Worm (Caenorhabditis elegans): ENCODE results near the gene hst-2.

DNA sequence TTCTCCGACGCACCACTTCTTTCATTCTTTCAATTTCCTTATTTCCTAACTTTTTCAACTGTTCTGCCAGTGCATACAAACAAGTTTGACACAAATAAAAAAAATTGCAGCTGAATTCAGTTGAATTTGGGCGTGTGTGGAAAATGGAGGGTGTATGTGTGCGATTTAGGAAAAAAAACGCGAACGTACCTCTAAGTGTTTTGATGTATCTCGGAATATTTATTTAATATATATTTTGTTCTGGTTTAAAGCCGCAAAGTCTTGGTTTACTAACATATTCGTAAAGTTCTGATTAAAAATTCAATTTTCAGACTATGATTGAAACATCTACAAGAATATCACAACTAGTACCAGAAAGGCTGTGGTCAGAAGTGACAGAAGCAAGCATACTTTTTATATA, 21.5 kb downstream of the hst-2 start, which contains the start of gene gnrr-7:
- TF ChIP-seq pag-3 (tag; optimal IDR thresholded peaks at IDR 0.05; ENCODE audit: borderline replicate concordance, insufficient read depth) (no peak), nhr-12 (tag; optimal IDR thresholded peaks at IDR 0.05) (no peak), nhr-11 (tag; optimal IDR thresholded peaks at IDR 0.05) (no peak)
